Worm (Caenorhabditis elegans) whole organism, L3 larva: Measurements from ENCODE around the gene F37B4.10.

Experiments used
- R02D3.7 ChIP-seq: fragments of 150-350 bp; optimal IDR thresholded peaks from 2 replicates; lab custom pipeline; 2014; ENCODE audit warnings: missing biosample characterization, missing genetic modification characterization

F37B4.10 gene

ce11 chrV:2825978-2826377, 51.4 kb downstream of the F37B4.10 start:
- TF ChIP-seq R02D3.7 (tag; lab: Kevin White, UChicago): no peak
